Fruit fly (Drosophila melanogaster): Measurements from ENCODE around the gene Rilpl.

DNA sequence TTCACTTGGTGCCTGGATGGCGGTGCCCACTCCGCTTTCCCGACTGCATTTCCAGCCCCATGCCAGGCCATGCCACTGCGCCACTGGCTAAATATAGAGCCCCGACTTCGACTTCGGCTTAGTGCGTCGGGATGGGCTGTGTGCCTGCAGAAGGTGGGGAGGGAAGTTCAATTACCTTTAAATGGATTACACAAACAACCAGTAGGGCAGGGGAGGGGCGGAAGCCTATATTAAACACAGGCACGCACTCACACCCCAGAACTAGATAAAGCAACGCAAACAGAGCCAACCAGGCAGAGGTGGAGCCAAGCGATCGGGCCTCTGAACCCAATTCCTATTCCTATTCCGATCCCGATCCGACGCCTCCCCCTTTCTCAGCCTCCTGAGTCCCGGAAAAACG, 10.4 kb upstream of the Rilpl start:
- TF ChIP-seq CG10348 (GFP tag; IDR thresholded peaks at IDR 0.05) (no peak), Ets98B (GFP tag; IDR thresholded peaks at IDR 0.05) (no peak), CG9948 (tag; optimal IDR thresholded peaks at IDR 0.05) (no peak), CG4496 (GFP tag; IDR thresholded peaks at IDR 0.05) (no peak), rn (GFP tag; IDR thresholded peaks at IDR 0.05) (no peak)

All from whole organism, pupa.